Worm (Caenorhabditis elegans) whole organism, L4 larva: ENCODE measurements around the gene C28H8.5.
A peak's percentile ranks its signal among the peaks of the same experiment; 100 is the strongest.

Experiments used
- D1046.2 ChIP-seq: fragments of 200-800 bp; sonication (Bioruptor generic); IDR thresholded peaks from 2 replicates; pipeline ENCODE4 v1.3.6; 2022; ENCODE audit warnings: missing genetic modification characterization, missing compliant biosample characterization
- F37D6.2 ChIP-seq: sonication (generic microtip); optimal IDR thresholded peaks from 2 replicates; lab custom pipeline; 2016; ENCODE audit warnings: mild to moderate bottlenecking, missing genetic modification characterization, missing compliant biosample characterization
- R02D3.7 ChIP-seq: fragments of 150-350 bp; sonication (generic microtip); optimal IDR thresholded peaks from 3 replicates; lab custom pipeline; 2014; ENCODE audit warnings: missing biosample characterization, missing genetic modification characterization
- T20F7.1 ChIP-seq: fragments of 200-800 bp; sonication (Bioruptor generic); optimal IDR thresholded peaks from 2 replicates; lab custom pipeline; 2018; ENCODE audit warnings: mild to moderate bottlenecking, missing genetic modification characterization, missing compliant biosample characterization
- Y5F2A.4 ChIP-seq: fragments of 200-800 bp; sonication (Bioruptor generic); optimal IDR thresholded peaks from 2 replicates; lab custom pipeline; 2018; ENCODE audit warnings: mild to moderate bottlenecking, missing genetic modification characterization, missing compliant biosample characterization
- ZK546.5 ChIP-seq, 2 experiments: sonication (generic microtip); optimal IDR thresholded peaks; 2 replicates each; lab custom pipeline; 2017; ENCODE audit warnings: missing biosample characterization in 2 of 2, missing genetic modification characterization in 2 of 2
- aha-1 ChIP-seq: fragments of 150-350 bp; peaks from one replicate; lab custom pipeline; 2014; ENCODE audit warnings: missing biosample characterization, missing genetic modification characterization
- ama-1 ChIP-seq: fragments of 150-350 bp; optimal IDR thresholded peaks from 2 replicates; lab custom pipeline; 2014; ENCODE audit warnings: inconsistent platforms, mixed read lengths
- arid-1 ChIP-seq: fragments of 200-800 bp; sonication (Bioruptor generic); conservative IDR thresholded peaks from 2 replicates; pipeline ENCODE4 v1.3.6; 2022; ENCODE audit warnings: missing genetic modification reagents, missing genetic modification characterization, missing compliant biosample characterization
- attf-4 ChIP-seq: sonication (generic microtip); optimal IDR thresholded peaks from 3 replicates; lab custom pipeline; 2017; ENCODE audit warnings: missing biosample characterization, missing genetic modification characterization
- ceh-32 ChIP-seq: sonication (generic microtip); optimal IDR thresholded peaks from 2 replicates; lab custom pipeline; 2016; ENCODE audit warnings: mild to moderate bottlenecking, missing genetic modification characterization, missing compliant biosample characterization; ENCODE audit not compliant: poor library complexity
- cey-2 ChIP-seq: sonication (generic microtip); optimal IDR thresholded peaks from 3 replicates; lab custom pipeline; 2017; ENCODE audit warnings: missing genetic modification characterization, mild to moderate bottlenecking, missing compliant biosample characterization, antibody characterized with exemption, borderline replicate concordance; ENCODE audit not compliant: insufficient read depth
- daf-12 ChIP-seq: fragments of 150-350 bp; optimal IDR thresholded peaks from 2 replicates; lab custom pipeline; 2014; ENCODE audit warnings: missing biosample characterization, missing genetic modification reagents, missing genetic modification characterization
- daf-19 ChIP-seq: fragments of 200-800 bp; sonication (Bioruptor generic); conservative IDR thresholded peaks from 2 replicates; pipeline ENCODE4 v1.3.6; 2022; ENCODE audit warnings: missing genetic modification characterization, missing compliant biosample characterization
- dve-1 ChIP-seq: sonication (generic microtip); optimal IDR thresholded peaks from 2 replicates; lab custom pipeline; 2017; ENCODE audit warnings: antibody characterized with exemption, mild to moderate bottlenecking, missing genetic modification characterization, missing compliant biosample characterization; ENCODE audit not compliant: insufficient read depth
- egl-27 ChIP-seq: sonication (generic microtip); optimal IDR thresholded peaks from 3 replicates; lab custom pipeline; 2017; ENCODE audit warnings: missing biosample characterization, missing genetic modification reagents, missing genetic modification characterization
- egl-43 ChIP-seq: fragments of 200-800 bp; sonication (Bioruptor generic); IDR thresholded peaks from 2 replicates; pipeline ENCODE4 v1.3.6; 2022; ENCODE audit warnings: missing genetic modification reagents, missing genetic modification characterization, missing compliant biosample characterization
- fkh-10 ChIP-seq: fragments of 150-350 bp; optimal IDR thresholded peaks from 2 replicates; lab custom pipeline; 2014; ENCODE audit warnings: missing biosample characterization, missing genetic modification reagents, missing genetic modification characterization
- fos-1 ChIP-seq: fragments of 150-350 bp; optimal IDR thresholded peaks from 2 replicates; lab custom pipeline; 2014; ENCODE audit warnings: missing biosample characterization, missing genetic modification characterization
- hmg-1.1 ChIP-seq: fragments of 200-800 bp; sonication (Bioruptor generic); IDR thresholded peaks from 2 replicates; pipeline ENCODE4 v1.3.6; 2022; ENCODE audit warnings: missing genetic modification reagents, missing genetic modification characterization, missing compliant biosample characterization
- jun-1 ChIP-seq: fragments of 150-350 bp; optimal IDR thresholded peaks from 2 replicates; lab custom pipeline; 2014; ENCODE audit warnings: missing biosample characterization, missing genetic modification reagents, missing genetic modification characterization
- lim-7 ChIP-seq: fragments of 200-800 bp; sonication (Bioruptor generic); IDR thresholded peaks from 2 replicates; pipeline ENCODE4 v1.3.6; 2022; ENCODE audit warnings: missing genetic modification characterization, missing compliant biosample characterization
- lin-13 ChIP-seq: fragments of 150-350 bp; optimal IDR thresholded peaks from 2 replicates; lab custom pipeline; 2014; ENCODE audit warnings: missing biosample characterization, missing genetic modification reagents, missing genetic modification characterization
- lin-29 ChIP-seq: fragments of 200-800 bp; sonication (Bioruptor generic); IDR thresholded peaks from 2 replicates; pipeline ENCODE4 v1.3.6; 2022; ENCODE audit warnings: missing genetic modification reagents, missing genetic modification characterization, missing compliant biosample characterization
- lin-38 ChIP-seq: fragments of 200-800 bp; sonication (Bioruptor generic); IDR thresholded peaks from 2 replicates; pipeline ENCODE4 v1.3.6; 2022; ENCODE audit warnings: missing genetic modification reagents, missing genetic modification characterization, missing compliant biosample characterization
- lir-3 ChIP-seq: sonication (generic microtip); optimal IDR thresholded peaks from 2 replicates; lab custom pipeline; 2016; ENCODE audit warnings: mild to moderate bottlenecking, missing genetic modification characterization, missing compliant biosample characterization
- lsy-2 ChIP-seq, 2 experiments: fragments of 150-350 bp in 1 of 2; sonication (generic microtip) in 1 of 2; optimal IDR thresholded peaks; 2 replicates each; lab custom pipeline; 2014 to 2017; ENCODE audit warnings: missing biosample characterization in 2 of 2, missing genetic modification characterization in 2 of 2
- madf-5 ChIP-seq, 2 experiments: fragments of 200-800 bp; sonication (Bioruptor generic); IDR thresholded peaks; 2 replicates each; pipeline ENCODE4 v1.3.6; 2022; ENCODE audit warnings: missing compliant biosample characterization in 2 of 2, missing genetic modification characterization in 2 of 2
- madf-9 ChIP-seq: fragments of 200-800 bp; sonication (Bioruptor generic); conservative IDR thresholded peaks from 2 replicates; pipeline ENCODE4 v1.3.6; 2022; ENCODE audit warnings: missing genetic modification reagents, missing genetic modification characterization, missing compliant biosample characterization
- mdt-29 ChIP-seq: fragments of 200-800 bp; sonication (Bioruptor generic); IDR thresholded peaks from 2 replicates; pipeline ENCODE4 v1.3.6; 2022; ENCODE audit warnings: missing genetic modification reagents, missing genetic modification characterization, missing compliant biosample characterization
- mxl-2 ChIP-seq: fragments of 200-800 bp; sonication (Bioruptor generic); conservative IDR thresholded peaks from 2 replicates; pipeline ENCODE4 v1.3.6; 2022; ENCODE audit warnings: missing genetic modification reagents, missing genetic modification characterization, missing compliant biosample characterization
- nhr-237 ChIP-seq: sonication (generic microtip); optimal IDR thresholded peaks from 2 replicates; lab custom pipeline; 2017; ENCODE audit warnings: missing biosample characterization, missing genetic modification characterization
- nhr-41 ChIP-seq: fragments of 200-800 bp; sonication (Bioruptor generic); IDR thresholded peaks from 2 replicates; pipeline ENCODE4 v1.3.6; 2022; ENCODE audit warnings: missing genetic modification reagents, missing genetic modification characterization, missing compliant biosample characterization
- nhr-48 ChIP-seq: sonication (generic microtip); optimal IDR thresholded peaks from 2 replicates; lab custom pipeline; 2016; ENCODE audit warnings: mild to moderate bottlenecking, missing genetic modification characterization, missing compliant biosample characterization
- nhr-6 ChIP-seq: fragments of 150-350 bp; optimal IDR thresholded peaks from 2 replicates; lab custom pipeline; 2014; ENCODE audit warnings: missing biosample characterization, missing genetic modification characterization
- nhr-76 ChIP-seq: fragments of 150-350 bp; optimal IDR thresholded peaks from 2 replicates; lab custom pipeline; 2014; ENCODE audit warnings: missing biosample characterization, missing genetic modification characterization
- nhr-77 ChIP-seq: fragments of 150-350 bp; optimal IDR thresholded peaks from 2 replicates; lab custom pipeline; 2014; ENCODE audit warnings: missing biosample characterization, missing genetic modification characterization
- pha-4 ChIP-seq, 2 experiments: fragments of 150-350 bp in 1 of 2; fragments of 200-800 bp in 1 of 2; sonication (Bioruptor generic) in 1 of 2; IDR thresholded peaks in 1 of 2; optimal IDR thresholded peaks in 1 of 2; 2 replicates each; pipeline versions ENCODE4 v1.3.6 to Lab custom; 2014 to 2022; ENCODE audit warnings: missing genetic modification characterization in 2 of 2, missing genetic modification reagents in 2 of 2, missing biosample characterization in 1 of 2, missing compliant biosample characterization in 1 of 2
- pqm-1 ChIP-seq: sonication (generic microtip); optimal IDR thresholded peaks from 2 replicates; lab custom pipeline; 2017; ENCODE audit warnings: missing biosample characterization, missing genetic modification characterization
- snpc-4 ChIP-seq: fragments of 150-350 bp; optimal IDR thresholded peaks from 2 replicates; lab custom pipeline; 2014; ENCODE audit warnings: missing biosample characterization, missing genetic modification characterization
- spr-1 ChIP-seq: sonication (generic microtip); optimal IDR thresholded peaks from 2 replicates; lab custom pipeline; 2016; ENCODE audit warnings: mild to moderate bottlenecking, missing genetic modification characterization, missing compliant biosample characterization
- unc-130 ChIP-seq: sonication (generic microtip); optimal IDR thresholded peaks from 2 replicates; lab custom pipeline; 2016; ENCODE audit warnings: missing genetic modification reagents, missing genetic modification characterization, missing compliant biosample characterization
- unc-39 ChIP-seq: sonication (generic microtip); optimal IDR thresholded peaks from 2 replicates; lab custom pipeline; 2017; ENCODE audit warnings: missing biosample characterization, missing genetic modification characterization
- unc-62 ChIP-seq, 3 experiments: fragments of 150-350 bp in 1 of 3; sonication (generic microtip); optimal IDR thresholded peaks in 2 of 3; peaks in 1 of 3; 1 replicate in 1 of 3; 2 replicates in 2 of 3; lab custom pipeline; 2014 to 2017; ENCODE audit warnings: missing biosample characterization in 3 of 3, missing genetic modification characterization in 3 of 3, missing genetic modification reagents in 3 of 3, missing genotype in 1 of 3
- zag-1 ChIP-seq: fragments of 150-350 bp; optimal IDR thresholded peaks from 2 replicates; lab custom pipeline; 2014; ENCODE audit warnings: missing biosample characterization, missing genetic modification characterization
- zfp-3 ChIP-seq: fragments of 200-800 bp; sonication (Bioruptor generic); conservative IDR thresholded peaks from 2 replicates; pipeline ENCODE4 v1.3.6; 2022; ENCODE audit warnings: missing genetic modification reagents, missing genetic modification characterization, missing compliant biosample characterization
- zip-2 ChIP-seq: fragments of 150-350 bp; optimal IDR thresholded peaks from 2 replicates; lab custom pipeline; 2014; ENCODE audit warnings: missing biosample characterization, missing genetic modification characterization
- ztf-11 ChIP-seq: fragments of 150-350 bp; optimal IDR thresholded peaks from 2 replicates; lab custom pipeline; 2014; ENCODE audit warnings: missing biosample characterization, missing genetic modification characterization
- ztf-7 ChIP-seq: fragments of 150-350 bp; optimal IDR thresholded peaks from 2 replicates; lab custom pipeline; 2014; ENCODE audit warnings: missing biosample characterization, missing genetic modification characterization

The C28H8.5 gene

DNA sequence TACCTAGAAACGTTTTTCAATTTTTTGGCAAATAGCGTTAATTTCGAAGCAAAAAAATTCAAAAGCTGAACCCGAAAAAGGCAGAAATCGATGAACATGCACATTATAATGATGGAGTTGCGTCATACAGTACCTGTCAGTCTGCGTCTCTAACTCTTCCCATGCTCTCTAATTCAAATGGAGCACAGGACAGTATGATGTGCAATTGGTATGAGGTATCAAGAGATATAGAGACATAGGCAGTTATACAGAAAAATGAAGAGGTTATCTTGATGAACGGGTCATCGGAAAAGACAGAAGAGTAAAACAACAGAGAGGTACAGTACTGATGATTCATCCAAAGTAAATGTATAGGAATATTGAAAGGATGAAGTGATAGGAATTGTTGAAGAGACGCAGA lies 16.6 kb downstream of the C28H8.5 start (continued):
- TF ChIP-seq jun-1 (tag; lab: Kevin White, UChicago) (no peak), F37D6.2 (tag; lab: Kevin White, UChicago) (no peak), pha-4 (GFP tag; IDR thresholded peaks at IDR 0.05; lab: Robert Waterston, UW) (no peak), pha-4 (tag; optimal IDR thresholded peaks at IDR 0.05; lab: Kevin White, UChicago) (peak; percentile 22), R02D3.7 (tag; lab: Kevin White, UChicago) (no peak), ztf-7 (tag; lab: Kevin White, UChicago) (no peak), T20F7.1 (GFP tag; lab: Kevin White, UChicago) (no peak), zag-1 (tag; lab: Kevin White, UChicago) (no peak), nhr-237 (tag; lab: Kevin White, UChicago) (no peak), spr-1 (no peak)

- TF ChIP-seq egl-43 (GFP tag; lab: Robert Waterston, UW) (no peak), F37D6.2 (tag; lab: Kevin White, UChicago) (no peak), lin-38 (GFP tag; lab: Robert Waterston, UW) (no peak), D1046.2 (no peak), madf-5 (GFP tag; IDR thresholded peaks at IDR 0.05; lab: Robert Waterston, UW) (no peak), ceh-32 (tag; lab: Kevin White, UChicago) (no peak), madf-9 (no peak), arid-1 (no peak), nhr-48 (tag; lab: Kevin White, UChicago) (no peak), unc-62 (GFP tag; optimal IDR thresholded peaks at IDR 0.05 in 1 of 2; lab: Kevin White, UChicago) (no peak), unc-62 (tag; optimal IDR thresholded peaks at IDR 0.05; lab: Kevin White, UChicago) (no peak), nhr-41 (GFP tag; lab: Robert Waterston, UW) (no peak), lir-3 (tag; lab: Kevin White, UChicago) (no peak), cey-2 (tag; lab: Kevin White, UChicago) (no peak), Y5F2A.4 (GFP tag; lab: Kevin White, UChicago) (no peak), pqm-1 (tag; lab: Kevin White, UChicago) (no peak), zfp-3 (GFP tag; lab: Robert Waterston, UW) (no peak), lin-29 (GFP tag; lab: Robert Waterston, UW) (no peak), unc-130 (GFP tag; lab: Kevin White, UChicago) (no peak)
These were observed 18.5 kb downstream of the C28H8.5 start for ce11 chrIII:5902558-5902957.

- TF ChIP-seq daf-12 (tag; lab: Kevin White, UChicago), result no peak
- TF ChIP-seq egl-27, result no peak
- TF ChIP-seq mdt-29, result no peak
- no peak for TF ChIP-seq aha-1 (tag; lab: Kevin White, UChicago)
- TF ChIP-seq lsy-2 (tag; optimal IDR thresholded peaks at IDR 0.05; lab: Kevin White, UChicago), result peak in 1 of 2 experiments; percentile 43
- TF ChIP-seq lin-29 (GFP tag; lab: Robert Waterston, UW), result no peak
- TF ChIP-seq nhr-77 (tag; lab: Kevin White, UChicago), result no peak
- TF ChIP-seq mxl-2, result no peak
- no peak for TF ChIP-seq daf-19 (GFP tag; lab: Robert Waterston, UW)
- TF ChIP-seq D1046.2, result no peak
- TF ChIP-seq zip-2 (tag; lab: Kevin White, UChicago), result no peak
- TF ChIP-seq Y5F2A.4 (GFP tag; lab: Kevin White, UChicago), result no peak
- TF ChIP-seq hmg-1.1 (GFP tag; lab: Robert Waterston, UW), result peak; percentile 39; the same call in 1 of the 2 replicates
- no peak for TF ChIP-seq unc-39
- peak; percentile 30 for TF ChIP-seq dve-1
- TF ChIP-seq nhr-76 (tag; lab: Kevin White, UChicago), result no peak
- TF ChIP-seq ama-1 (lab: Kevin White, UChicago), result no peak
- TF ChIP-seq nhr-6 (tag; lab: Kevin White, UChicago), result no peak
- no peak for TF ChIP-seq lin-13
- TF ChIP-seq T20F7.1 (GFP tag; lab: Kevin White, UChicago), result no peak
- TF ChIP-seq fos-1 (tag; lab: Kevin White, UChicago), result no peak
- no peak for TF ChIP-seq ztf-11 (tag; lab: Kevin White, UChicago)
- TF ChIP-seq fkh-10, result no peak
- no peak for TF ChIP-seq snpc-4 (tag; lab: Kevin White, UChicago)
- TF ChIP-seq attf-4 (tag; lab: Kevin White, UChicago), result no peak
- no peak for TF ChIP-seq lim-7 (GFP tag; lab: Robert Waterston, UW)
- TF ChIP-seq zfp-3 (GFP tag; lab: Robert Waterston, UW), result no peak
- no peak for TF ChIP-seq ZK546.5 (tag; optimal IDR thresholded peaks at IDR 0.05; lab: Kevin White, UChicago)
These were observed 22.0 kb downstream of the C28H8.5 start, which contains the start of gene dpff-1 for ce11 chrIII:5906059-5906458. dpff-1 (minus strand) TSS chrIII:5906346.
